Worm (Caenorhabditis elegans): ENCODE measurements around the gene srh-177.

The srh-177 gene

ce11 chrV:20413936-20414335 is 44.9 kb upstream of the srh-177 start:
- no peak for TF ChIP-seq elt-2 (tag; optimal IDR thresholded peaks at IDR 0.05)
- no peak for TF ChIP-seq nhr-43 (tag; optimal IDR thresholded peaks at IDR 0.05; ENCODE audit: poor library complexity, severe bottlenecking)
- no peak for TF ChIP-seq unc-39 (tag; optimal IDR thresholded peaks at IDR 0.05)
- no peak for TF ChIP-seq pha-4 (tag; optimal IDR thresholded peaks at IDR 0.05)
- no peak for TF ChIP-seq nfya-1 (tag; optimal IDR thresholded peaks at IDR 0.05; ENCODE audit: insufficient read depth)
- TF ChIP-seq fkh-2 (tag; optimal IDR thresholded peaks at IDR 0.05), result no peak
- no peak for TF ChIP-seq R02D3.7 (tag; optimal IDR thresholded peaks at IDR 0.05)
- TF ChIP-seq egl-27 (tag; optimal IDR thresholded peaks at IDR 0.05), result no peak
- TF ChIP-seq snpc-4 (tag; optimal IDR thresholded peaks at IDR 0.05), result no peak
- TF ChIP-seq ceh-82 (tag; optimal IDR thresholded peaks at IDR 0.05), result no peak
- no peak for TF ChIP-seq mml-1 (tag; optimal IDR thresholded peaks at IDR 0.05)
- TF ChIP-seq elt-3 (tag; optimal IDR thresholded peaks at IDR 0.05), result no peak
- TF ChIP-seq nhr-25 (tag; optimal IDR thresholded peaks at IDR 0.05), result no peak
- no peak for TF ChIP-seq ama-1 (optimal IDR thresholded peaks at IDR 0.05)
- no peak for TF ChIP-seq hmg-11 (tag; optimal IDR thresholded peaks at IDR 0.05)

- no peak for TF ChIP-seq nhr-25 (tag; optimal IDR thresholded peaks at IDR 0.05)
- TF ChIP-seq pha-4 (tag; optimal IDR thresholded peaks at IDR 0.05), result peak; percentile 41
- no peak for TF ChIP-seq nfya-1 (tag; optimal IDR thresholded peaks at IDR 0.05; ENCODE audit: insufficient read depth)
- no peak for TF ChIP-seq nhr-12 (tag; optimal IDR thresholded peaks at IDR 0.05)
- no peak for TF ChIP-seq hmg-11 (tag; optimal IDR thresholded peaks at IDR 0.05)
- no peak for TF ChIP-seq mdl-1 (tag; optimal IDR thresholded peaks at IDR 0.05)
- TF ChIP-seq eor-1 (tag; optimal IDR thresholded peaks at IDR 0.05), result no peak
- no peak for TF ChIP-seq skn-1 (tag; optimal IDR thresholded peaks at IDR 0.05)
- TF ChIP-seq elt-3 (tag; optimal IDR thresholded peaks at IDR 0.05), result no peak
- TF ChIP-seq egl-5 (tag; optimal IDR thresholded peaks at IDR 0.05), result no peak
- no peak for TF ChIP-seq sea-2 (GFP tag; optimal IDR thresholded peaks at IDR 0.05)
- TF ChIP-seq R02D3.7 (tag; optimal IDR thresholded peaks at IDR 0.05), result no peak
- TF ChIP-seq ztf-11 (tag; optimal IDR thresholded peaks at IDR 0.05), result no peak
- TF ChIP-seq elt-2 (tag; optimal IDR thresholded peaks at IDR 0.05), result peak; percentile 92
- peak; percentile 73 for TF ChIP-seq jun-1 (tag; optimal IDR thresholded peaks at IDR 0.05)
- no peak for TF ChIP-seq fkh-2 (tag; optimal IDR thresholded peaks at IDR 0.05)
- TF ChIP-seq ZK546.5 (tag; optimal IDR thresholded peaks at IDR 0.05), result no peak
- no peak for TF ChIP-seq zag-1 (tag; optimal IDR thresholded peaks at IDR 0.05)
- TF ChIP-seq nhr-28 (tag; optimal IDR thresholded peaks at IDR 0.05), result no peak
- no peak for TF ChIP-seq fkh-10 (GFP tag; optimal IDR thresholded peaks at IDR 0.05)
- no peak for TF ChIP-seq ztf-4 (tag; optimal IDR thresholded peaks at IDR 0.05)
- TF ChIP-seq tbx-2 (tag; optimal IDR thresholded peaks at IDR 0.05), result no peak
- TF ChIP-seq ceh-82 (tag; optimal IDR thresholded peaks at IDR 0.05), result no peak
- TF ChIP-seq unc-62 (GFP tag; optimal IDR thresholded peaks at IDR 0.05), result no peak
- TF ChIP-seq aly-2 (tag; optimal IDR thresholded peaks at IDR 0.05), result no peak
- TF ChIP-seq egl-27 (tag; optimal IDR thresholded peaks at IDR 0.05), result no peak
- no peak for TF ChIP-seq lsy-12 (tag; optimal IDR thresholded peaks at IDR 0.05)
- TF ChIP-seq fos-1 (tag; optimal IDR thresholded peaks at IDR 0.05), result no peak
- TF ChIP-seq nhr-43 (tag; optimal IDR thresholded peaks at IDR 0.05; ENCODE audit: poor library complexity, severe bottlenecking), result peak; percentile 23
- peak; percentile 32 for TF ChIP-seq ama-1 (optimal IDR thresholded peaks at IDR 0.05)
- TF ChIP-seq nhr-11 (tag; optimal IDR thresholded peaks at IDR 0.05), result no peak
- no peak for TF ChIP-seq mml-1 (tag; optimal IDR thresholded peaks at IDR 0.05)
- no peak for TF ChIP-seq nhr-23 (tag; optimal IDR thresholded peaks at IDR 0.05)
- TF ChIP-seq ceh-9 (tag; optimal IDR thresholded peaks at IDR 0.05), result no peak
- peak; percentile 85 for TF ChIP-seq pqm-1 (tag; optimal IDR thresholded peaks at IDR 0.05)
- TF ChIP-seq nhr-76 (tag; optimal IDR thresholded peaks at IDR 0.05), result no peak
- no peak for TF ChIP-seq snpc-4 (tag; optimal IDR thresholded peaks at IDR 0.05)
- TF ChIP-seq nhr-237 (tag; optimal IDR thresholded peaks at IDR 0.05), result no peak
- no peak for TF ChIP-seq lin-15B (tag; optimal IDR thresholded peaks at IDR 0.05)
- TF ChIP-seq elt-1 (tag; optimal IDR thresholded peaks at IDR 0.05), result no peak
- no peak for TF ChIP-seq nhr-77 (tag; optimal IDR thresholded peaks at IDR 0.05)
- no peak for TF ChIP-seq ceh-28 (tag; optimal IDR thresholded peaks at IDR 0.05)
- TF ChIP-seq nhr-67 (tag; optimal IDR thresholded peaks at IDR 0.05), result no peak
- TF ChIP-seq unc-39 (tag; optimal IDR thresholded peaks at IDR 0.05), result no peak
- TF ChIP-seq daf-12 (tag; optimal IDR thresholded peaks at IDR 0.05), result no peak
- no peak for TF ChIP-seq lin-39 (tag; optimal IDR thresholded peaks at IDR 0.05)
- no peak for TF ChIP-seq ceh-16 (tag; optimal IDR thresholded peaks at IDR 0.05)
Measured at ce11 chrV:20413426-20413825, 44.4 kb upstream of the srh-177 start.

Data from whole organism, L3 larva.